Worm (Caenorhabditis elegans) whole organism, mixed stage, embryonic: ENCODE data around the gene F02C9.2.

Experiments used
- blmp-1 ChIP-seq: fragments of 150-350 bp; optimal IDR thresholded peaks from 2 replicates; lab custom pipeline; 2014; ENCODE audit warnings: missing biosample characterization, missing genetic modification characterization
- elt-3 ChIP-seq: fragments of 150-350 bp; optimal IDR thresholded peaks from 2 replicates; lab custom pipeline; 2014; ENCODE audit warnings: missing biosample characterization, missing genetic modification characterization
- lin-13 ChIP-seq: fragments of 150-350 bp; optimal IDR thresholded peaks from 2 replicates; lab custom pipeline; 2014; ENCODE audit warnings: missing biosample characterization, missing genetic modification characterization
- lin-32 ChIP-seq: fragments of 200-800 bp; sonication (Bioruptor generic); optimal IDR thresholded peaks from 2 replicates; lab custom pipeline; 2018; ENCODE audit warnings: mild to moderate bottlenecking, missing genetic modification characterization, missing compliant biosample characterization
- lsy-2 ChIP-seq: fragments of 150-350 bp; optimal IDR thresholded peaks from 2 replicates; lab custom pipeline; 2014; ENCODE audit warnings: missing biosample characterization, missing genetic modification characterization
- nhr-237 ChIP-seq: fragments of 150-350 bp; optimal IDR thresholded peaks from 2 replicates; lab custom pipeline; 2014; ENCODE audit warnings: missing biosample characterization, missing genetic modification characterization
- nhr-28 ChIP-seq: fragments of 150-350 bp; optimal IDR thresholded peaks from 2 replicates; lab custom pipeline; 2014; ENCODE audit warnings: missing biosample characterization, missing genetic modification characterization
- nhr-76 ChIP-seq: sonication (generic microtip); optimal IDR thresholded peaks from 2 replicates; lab custom pipeline; 2017; ENCODE audit warnings: missing biosample characterization, missing genetic modification characterization
- pha-4 ChIP-seq: fragments of 150-350 bp; optimal IDR thresholded peaks from 2 replicates; lab custom pipeline; 2018; ENCODE audit warnings: missing biosample characterization, missing genetic modification reagents, missing genetic modification characterization
- sem-2 ChIP-seq: fragments of 200-800 bp; sonication (Bioruptor generic); optimal IDR thresholded peaks from 2 replicates; lab custom pipeline; 2018; ENCODE audit warnings: mild to moderate bottlenecking, missing genetic modification characterization, missing compliant biosample characterization
- sptf-1 ChIP-seq: sonication (generic microtip); optimal IDR thresholded peaks from 2 replicates; lab custom pipeline; 2017; ENCODE audit warnings: mild to moderate bottlenecking, missing genetic modification characterization, moderate library complexity, missing compliant biosample characterization
- unc-62 ChIP-seq: fragments of 150-350 bp; optimal IDR thresholded peaks from 2 replicates; lab custom pipeline; 2014; ENCODE audit warnings: missing biosample characterization, missing genetic modification reagents, missing genetic modification characterization
- zip-8 ChIP-seq: fragments of 150-350 bp; optimal IDR thresholded peaks from 2 replicates; lab custom pipeline; 2014; ENCODE audit warnings: missing biosample characterization, missing genetic modification characterization
- ztf-11 ChIP-seq: fragments of 150-350 bp; optimal IDR thresholded peaks from 2 replicates; lab custom pipeline; 2014; ENCODE audit warnings: missing biosample characterization, missing genetic modification characterization

DNA sequence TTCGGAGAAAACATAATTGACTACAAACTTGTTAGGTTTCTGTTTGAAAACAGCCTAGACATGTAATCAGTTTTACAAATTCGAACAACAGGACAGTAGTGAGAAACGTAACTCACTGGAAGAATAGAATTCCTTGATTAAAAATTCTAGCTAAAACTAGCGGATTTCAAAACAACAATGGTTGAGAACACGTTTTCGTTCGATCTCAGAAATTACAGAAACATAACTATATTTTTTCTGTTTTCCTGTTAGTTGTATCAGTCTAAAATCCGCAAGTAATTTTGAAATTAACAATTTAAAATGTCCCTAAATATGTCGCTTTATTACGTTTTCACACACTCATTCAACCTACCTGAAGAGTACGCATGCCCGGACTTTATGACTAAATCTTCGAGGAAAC is 47.2 kb upstream of the F02C9.2 start, which contains the start of gene srt-8:
- TF ChIP-seq unc-62 (GFP tag; lab: Kevin White, UChicago): no peak
- no peak for TF ChIP-seq ztf-11 (tag; lab: Kevin White, UChicago)
- TF ChIP-seq sem-2 (GFP tag; lab: Kevin White, UChicago): no peak
- no peak for TF ChIP-seq lsy-2 (tag; lab: Kevin White, UChicago)
- TF ChIP-seq pha-4 (tag; lab: Kevin White, UChicago): no peak
- TF ChIP-seq elt-3 (tag; lab: Kevin White, UChicago): no peak
- no peak for TF ChIP-seq nhr-237 (tag; lab: Kevin White, UChicago)
- TF ChIP-seq blmp-1 (tag; lab: Kevin White, UChicago): no peak
- no peak for TF ChIP-seq sptf-1 (tag; lab: Kevin White, UChicago)
- TF ChIP-seq lin-13 (tag; lab: Kevin White, UChicago): no peak
- no peak for TF ChIP-seq zip-8 (tag; lab: Kevin White, UChicago)
- TF ChIP-seq nhr-76 (tag; lab: Kevin White, UChicago): no peak
- TF ChIP-seq nhr-28 (tag; lab: Kevin White, UChicago): no peak
- no peak for TF ChIP-seq lin-32 (GFP tag; lab: Kevin White, UChicago)
